Worm (Caenorhabditis elegans): Measurements from ENCODE around the gene haf-8.

Gene haf-8

ce11 chrIV:14704155-14704554 lies 4.4 kb upstream of the haf-8 start, which contains the start of gene Y57G11C.40:
TSS of gene Y57G11C.40 (minus strand) at chrIV:14704255.
- TF ChIP-seq flt-1 (GFP tag; IDR thresholded peaks at IDR 0.05) (no peak), B0310.2 (tag; optimal IDR thresholded peaks at IDR 0.05) (no peak), ama-1 (optimal IDR thresholded peaks at IDR 0.05) (no peak), hnd-1 (tag; optimal IDR thresholded peaks at IDR 0.05) (no peak), hmg-4 (GFP tag; optimal IDR thresholded peaks at IDR 0.05) (no peak), scrt-1 (GFP tag; IDR thresholded peaks at IDR 0.05) (no peak), tbx-11 (GFP tag; IDR thresholded peaks at IDR 0.05) (no peak), ceh-36 (tag; optimal IDR thresholded peaks at IDR 0.05) (no peak), ets-7 (tag; optimal IDR thresholded peaks at IDR 0.05) (no peak), hmbx-1 (tag; optimal IDR thresholded peaks at IDR 0.05) (no peak), tra-4 (tag; optimal IDR thresholded peaks at IDR 0.05) (no peak), ceh-13 (GFP tag; optimal IDR thresholded peaks at IDR 0.05) (no peak), sea-1 (GFP tag; conservative IDR thresholded peaks at IDR 0.05) (no peak), aly-1 (tag; optimal IDR thresholded peaks at IDR 0.05) (no peak), pes-1 (GFP tag; IDR thresholded peaks at IDR 0.05) (no peak), F13C5.2 (tag; optimal IDR thresholded peaks at IDR 0.05) (no peak), tbx-37 (GFP tag; conservative IDR thresholded peaks at IDR 0.05) (no peak)

ce11 chrIV:14687716-14688115 lies 12.0 kb downstream of the haf-8 start:
- no peak for TF ChIP-seq tra-4 (tag; optimal IDR thresholded peaks at IDR 0.05)
- TF ChIP-seq aly-1 (tag; optimal IDR thresholded peaks at IDR 0.05), result no peak
- no peak for TF ChIP-seq tbx-11 (GFP tag; IDR thresholded peaks at IDR 0.05)
- TF ChIP-seq B0310.2 (tag; optimal IDR thresholded peaks at IDR 0.05), result no peak
- no peak for TF ChIP-seq sea-1 (GFP tag; conservative IDR thresholded peaks at IDR 0.05)
- TF ChIP-seq tbx-37 (GFP tag; conservative IDR thresholded peaks at IDR 0.05), result no peak
- TF ChIP-seq hnd-1 (tag; optimal IDR thresholded peaks at IDR 0.05), result no peak
- TF ChIP-seq hmg-4 (GFP tag; optimal IDR thresholded peaks at IDR 0.05), result no peak
- no peak for TF ChIP-seq flt-1 (GFP tag; IDR thresholded peaks at IDR 0.05)
- no peak for TF ChIP-seq ama-1 (optimal IDR thresholded peaks at IDR 0.05)

ce11 chrIV:14679060-14679459 lies 20.7 kb downstream of the haf-8 start:
- no peak for TF ChIP-seq ceh-13 (GFP tag; optimal IDR thresholded peaks at IDR 0.05)
- TF ChIP-seq tbx-11 (GFP tag; IDR thresholded peaks at IDR 0.05), result no peak
- no peak for TF ChIP-seq B0310.2 (tag; optimal IDR thresholded peaks at IDR 0.05)
- no peak for TF ChIP-seq sea-1 (GFP tag; conservative IDR thresholded peaks at IDR 0.05)
- no peak for TF ChIP-seq scrt-1 (GFP tag; IDR thresholded peaks at IDR 0.05)
- no peak for TF ChIP-seq pes-1 (GFP tag; IDR thresholded peaks at IDR 0.05)
- no peak for TF ChIP-seq hnd-1 (tag; optimal IDR thresholded peaks at IDR 0.05)
- TF ChIP-seq ceh-36 (tag; optimal IDR thresholded peaks at IDR 0.05), result no peak
- no peak for TF ChIP-seq F13C5.2 (tag; optimal IDR thresholded peaks at IDR 0.05)
- no peak for TF ChIP-seq flt-1 (GFP tag; IDR thresholded peaks at IDR 0.05)
- no peak for TF ChIP-seq tra-4 (tag; optimal IDR thresholded peaks at IDR 0.05)
- TF ChIP-seq tbx-37 (GFP tag; conservative IDR thresholded peaks at IDR 0.05), result no peak
- TF ChIP-seq ets-7 (tag; optimal IDR thresholded peaks at IDR 0.05), result no peak
- TF ChIP-seq hmbx-1 (tag; optimal IDR thresholded peaks at IDR 0.05), result no peak
- no peak for TF ChIP-seq aly-1 (tag; optimal IDR thresholded peaks at IDR 0.05)
- no peak for TF ChIP-seq ama-1 (optimal IDR thresholded peaks at IDR 0.05)

ce11 chrIV:14677095-14677633 lies 22.6 kb downstream of the haf-8 start, which contains the start of gene Y57G11C.31:
TSS of gene Y57G11C.31 (plus strand) at chrIV:14677370.
- TF ChIP-seq F13C5.2 (tag; optimal IDR thresholded peaks at IDR 0.05) (no peak), ets-7 (tag; optimal IDR thresholded peaks at IDR 0.05) (no peak), tbx-37 (GFP tag; conservative IDR thresholded peaks at IDR 0.05) (no peak), tra-4 (tag; optimal IDR thresholded peaks at IDR 0.05) (no peak), sea-1 (GFP tag; conservative IDR thresholded peaks at IDR 0.05) (no peak), ama-1 (optimal IDR thresholded peaks at IDR 0.05) (no peak), pes-1 (GFP tag; IDR thresholded peaks at IDR 0.05) (no peak), ceh-13 (GFP tag; optimal IDR thresholded peaks at IDR 0.05) (no peak), flt-1 (GFP tag; IDR thresholded peaks at IDR 0.05) (no peak), hmg-4 (GFP tag; optimal IDR thresholded peaks at IDR 0.05) (no peak), hnd-1 (tag; optimal IDR thresholded peaks at IDR 0.05) (no peak)

- no peak for TF ChIP-seq ama-1 (optimal IDR thresholded peaks at IDR 0.05)
- no peak for TF ChIP-seq tra-4 (tag; optimal IDR thresholded peaks at IDR 0.05)
- no peak for TF ChIP-seq sea-1 (GFP tag; conservative IDR thresholded peaks at IDR 0.05)
- TF ChIP-seq tbx-11 (GFP tag; IDR thresholded peaks at IDR 0.05), result no peak
- no peak for TF ChIP-seq ceh-13 (GFP tag; optimal IDR thresholded peaks at IDR 0.05)
- TF ChIP-seq ceh-36 (tag; optimal IDR thresholded peaks at IDR 0.05), result no peak
- TF ChIP-seq pes-1 (GFP tag; IDR thresholded peaks at IDR 0.05), result no peak
- no peak for TF ChIP-seq hmbx-1 (tag; optimal IDR thresholded peaks at IDR 0.05)
- no peak for TF ChIP-seq flt-1 (GFP tag; IDR thresholded peaks at IDR 0.05)
- TF ChIP-seq hmg-4 (GFP tag; optimal IDR thresholded peaks at IDR 0.05), result no peak
- TF ChIP-seq tbx-37 (GFP tag; conservative IDR thresholded peaks at IDR 0.05), result no peak
These were observed 24.0 kb downstream of the haf-8 start for ce11 chrIV:14675789-14676188.

- no peak for TF ChIP-seq tra-4 (tag; optimal IDR thresholded peaks at IDR 0.05)
- TF ChIP-seq B0310.2 (tag; optimal IDR thresholded peaks at IDR 0.05), result no peak
- no peak for TF ChIP-seq aly-1 (tag; optimal IDR thresholded peaks at IDR 0.05)
- no peak for TF ChIP-seq ets-7 (tag; optimal IDR thresholded peaks at IDR 0.05)
- TF ChIP-seq tbx-37 (GFP tag; conservative IDR thresholded peaks at IDR 0.05), result no peak
- TF ChIP-seq flt-1 (GFP tag; IDR thresholded peaks at IDR 0.05), result no peak
- TF ChIP-seq ama-1 (optimal IDR thresholded peaks at IDR 0.05), result no peak
- no peak for TF ChIP-seq F13C5.2 (tag; optimal IDR thresholded peaks at IDR 0.05)
- TF ChIP-seq hmbx-1 (tag; optimal IDR thresholded peaks at IDR 0.05), result no peak
- no peak for TF ChIP-seq pes-1 (GFP tag; IDR thresholded peaks at IDR 0.05)
- TF ChIP-seq ceh-13 (GFP tag; optimal IDR thresholded peaks at IDR 0.05), result no peak
- TF ChIP-seq hmg-4 (GFP tag; optimal IDR thresholded peaks at IDR 0.05), result no peak
- TF ChIP-seq hnd-1 (tag; optimal IDR thresholded peaks at IDR 0.05), result no peak
- TF ChIP-seq tbx-11 (GFP tag; IDR thresholded peaks at IDR 0.05), result no peak
- TF ChIP-seq ceh-36 (tag; optimal IDR thresholded peaks at IDR 0.05), result no peak
- no peak for TF ChIP-seq sea-1 (GFP tag; conservative IDR thresholded peaks at IDR 0.05)
- no peak for TF ChIP-seq scrt-1 (GFP tag; IDR thresholded peaks at IDR 0.05)
These were observed 38.4 kb downstream of the haf-8 start for ce11 chrIV:14661370-14661769.

- TF ChIP-seq ama-1 (optimal IDR thresholded peaks at IDR 0.05) (no peak), aly-1 (tag; optimal IDR thresholded peaks at IDR 0.05) (no peak)
These were observed 40.8 kb downstream of the haf-8 start for ce11 chrIV:14658927-14659326.
